Fruit fly (Drosophila melanogaster): ENCODE measurements around the gene CG34015.

The CG34015 gene

dm6 chrX:16414451-16415368, 33.4 kb downstream of the CG34015 start, which contains the start of gene Traf-like (continued):
- TF ChIP-seq hkb (optimal IDR thresholded peaks at IDR 0.05) (no peak), hkb (GFP tag; IDR thresholded peaks at IDR 0.05) (0 out of 2 replicates have a peak, but pooled peaks have one; percentile 29), prd (optimal IDR thresholded peaks at IDR 0.05) (no peak), prd (GFP tag; IDR thresholded peaks at IDR 0.05) (peak; percentile 8; the same call in 1 of the 3 replicates), sd (tag; optimal IDR thresholded peaks at IDR 0.05) (peak; percentile 96), CG15269 (tag; optimal IDR thresholded peaks at IDR 0.05) (peak; percentile 23), CG10366 (GFP tag; IDR thresholded peaks at IDR 0.05) (peak; percentile 40; the same call in 1 of the 2 replicates), Sin3A (optimal IDR thresholded peaks at IDR 0.05) (no peak), CG18599 (GFP tag; optimal IDR thresholded peaks at IDR 0.05) (peak; percentile 17), D19A (tag; optimal IDR thresholded peaks at IDR 0.05) (peak; percentile 44), CG17359 (tag; optimal IDR thresholded peaks at IDR 0.05) (peak; percentile 49), CG18262 (tag; optimal IDR thresholded peaks at IDR 0.05) (peak; percentile 12), bsh (GFP tag; optimal IDR thresholded peaks at IDR 0.05) (peak in 1 of 2 experiments; percentile 47), tgo (GFP tag; IDR thresholded peaks at IDR 0.05) (peak; percentile 50; the same call in 2 of the 3 replicates), Neu2 (GFP tag; optimal IDR thresholded peaks at IDR 0.05; ENCODE audit: borderline replicate concordance) (peak; percentile 78), Hey (tag; optimal IDR thresholded peaks at IDR 0.05) (peak; percentile 23), ranshi (GFP tag; IDR thresholded peaks at IDR 0.05) (0 out of 2 replicates have a peak, but pooled peaks have one; percentile 34), chinmo (GFP tag; IDR thresholded peaks at IDR 0.05; ENCODE audit: partially characterized antibody) (0 out of 4 replicates have a peak, but pooled peaks have one; percentile 26), CG10543 (GFP tag; optimal IDR thresholded peaks at IDR 0.05) (peak; percentile 79), CG30403 (GFP tag; optimal IDR thresholded peaks at IDR 0.05) (peak; percentile 5), CG10979 (tag; optimal IDR thresholded peaks at IDR 0.05) (peak; percentile 10), grn (GFP tag; optimal IDR thresholded peaks at IDR 0.05) (peak; percentile 41), CG17829 (tag; optimal IDR thresholded peaks at IDR 0.05) (peak; percentile 1), CG4360 (GFP tag; IDR thresholded peaks at IDR 0.05) (no peak), gcm2 (GFP tag; optimal IDR thresholded peaks at IDR 0.05) (no peak), grau (tag; optimal IDR thresholded peaks at IDR 0.05) (peak; percentile 14), CG9727 (GFP tag; optimal IDR thresholded peaks at IDR 0.05) (no peak), CG10274 (GFP tag; optimal IDR thresholded peaks at IDR 0.05) (peak; percentile 5), ro (GFP tag; IDR thresholded peaks at IDR 0.05) (no peak), CG16815 (GFP tag; optimal IDR thresholded peaks at IDR 0.05) (no peak), CG6689 (GFP tag; IDR thresholded peaks at IDR 0.05) (0 out of 2 replicates have a peak, but pooled peaks have one; percentile 22), Asciz (GFP tag; optimal IDR thresholded peaks at IDR 0.05) (peak; percentile 14), az2 (GFP tag; optimal IDR thresholded peaks at IDR 0.05) (no peak), Jarid2 (GFP tag; optimal IDR thresholded peaks at IDR 0.05) (no peak), phol (tag; optimal IDR thresholded peaks at IDR 0.05) (peak; percentile 23), CG17385 (GFP tag; optimal IDR thresholded peaks at IDR 0.05) (peak; percentile 9), CG3281 (GFP tag; optimal IDR thresholded peaks at IDR 0.05) (no peak), vvl (GFP tag; IDR thresholded peaks at IDR 0.05) (peak; percentile 24; the same call in 1 of the 2 replicates), corto (GFP tag; optimal IDR thresholded peaks at IDR 0.05) (no peak), Doc2 (GFP tag; IDR thresholded peaks at IDR 0.05) (no peak), Awh (GFP tag; IDR thresholded peaks at IDR 0.05) (0 out of 2 replicates have a peak, but pooled peaks have one; percentile 22), Oli (tag; optimal IDR thresholded peaks at IDR 0.05) (peak; percentile 29), Lim3 (GFP tag; IDR thresholded peaks at IDR 0.05) (no peak), CG8944 (GFP tag; optimal IDR thresholded peaks at IDR 0.05) (no peak), cg (GFP tag; optimal IDR thresholded peaks at IDR 0.05) (peak; percentile 14), CG7839 (tag; optimal IDR thresholded peaks at IDR 0.05) (peak; percentile 38), Ets65A (GFP tag) (peak; percentile 6), CG15601 (tag; optimal IDR thresholded peaks at IDR 0.05) (peak; percentile 13)
